Fruit fly (Drosophila melanogaster) whole organism, adult: Measurements from ENCODE around the gene CG32436.

Experiments used
- CG11617 ChIP-seq: fragments of 200-800 bp; sonication (Bioruptor generic); optimal IDR thresholded peaks from 2 replicates; lab custom pipeline; 2017; ENCODE audit warnings: mild to moderate bottlenecking, missing biosample characterization, missing genetic modification reagents, missing genetic modification characterization
- CG12768 ChIP-seq: fragments of 200-800 bp; sonication (Bioruptor generic); optimal IDR thresholded peaks from 2 replicates; lab custom pipeline; 2017; ENCODE audit warnings: missing biosample characterization, missing genetic modification characterization, mild to moderate bottlenecking, moderate library complexity, missing genetic modification reagents
- CG14711 ChIP-seq: fragments of 200-800 bp; sonication (Bioruptor generic); optimal IDR thresholded peaks from 2 replicates; lab custom pipeline; 2018; ENCODE audit warnings: missing biosample characterization, mild to moderate bottlenecking, missing genetic modification characterization, moderate library complexity
- Clk ChIP-seq: fragments of 200-800 bp; sonication (Bioruptor generic); optimal IDR thresholded peaks from 2 replicates; lab custom pipeline; 2017; ENCODE audit warnings: missing biosample characterization, missing genetic modification characterization
- Crg-1 ChIP-seq: fragments of 200-800 bp; sonication (Bioruptor generic); optimal IDR thresholded peaks from 2 replicates; lab custom pipeline; 2016; ENCODE audit warnings: missing biosample characterization, missing genetic modification characterization
- Hr96 ChIP-seq: fragments of 200-800 bp; sonication (Bioruptor generic); optimal IDR thresholded peaks from 2 replicates; lab custom pipeline; 2016; ENCODE audit warnings: missing biosample characterization, missing genetic modification characterization
- Mnt ChIP-seq: fragments of 200-800 bp; sonication (Bioruptor generic); optimal IDR thresholded peaks from 2 replicates; lab custom pipeline; 2016; ENCODE audit warnings: missing biosample characterization, mild to moderate bottlenecking, missing genetic modification characterization
- tj ChIP-seq: fragments of 200-800 bp; sonication (Bioruptor generic); optimal IDR thresholded peaks from 3 replicates; lab custom pipeline; 2017; ENCODE audit warnings: missing biosample characterization, mild to moderate bottlenecking, missing genetic modification characterization, moderate library complexity

dm6 chr3L:21398156-21398555 is 54.3 kb downstream of the CG32436 start:
- TF ChIP-seq tj (GFP tag; lab: Kevin White, UChicago) (peak; percentile 73), Clk (GFP tag; lab: Kevin White, UChicago) (no peak), Crg-1 (no peak), CG12768 (GFP tag; lab: Kevin White, UChicago) (no peak), Mnt (GFP tag; lab: Kevin White, UChicago) (no peak), Hr96 (GFP tag; lab: Kevin White, UChicago) (no peak), CG11617 (no peak), CG14711 (tag; lab: Kevin White, UChicago) (no peak)
